Fruit fly (Drosophila melanogaster): ENCODE data around the gene CG18596.

DNA sequence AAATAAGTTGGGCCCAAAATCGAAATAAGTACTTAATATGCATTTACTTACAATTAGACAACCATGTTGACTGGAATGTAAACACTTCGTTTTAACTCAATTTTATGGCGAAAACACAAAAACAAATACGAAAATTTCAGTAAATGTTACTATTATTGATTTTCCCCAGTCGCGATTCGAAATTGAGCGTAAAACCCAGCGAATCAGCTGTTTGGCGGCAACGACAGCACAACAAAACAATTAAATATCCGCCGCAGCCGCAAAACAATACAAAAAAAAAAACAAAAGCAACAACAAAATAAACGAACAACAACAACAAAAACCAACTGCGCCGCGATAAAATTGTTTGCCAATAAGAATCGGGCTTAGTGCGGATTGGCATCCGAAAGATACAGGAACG, 13.9 kb downstream of the CG18596 start, which contains the start of the genes CAH8 and CG7059:
- no peak for TF ChIP-seq CG8478 (optimal IDR thresholded peaks at IDR 0.05)
- TF ChIP-seq CTCF (optimal IDR thresholded peaks at IDR 0.05) = no peak

Data from S2 (cell line).